Fruit fly (Drosophila melanogaster) whole organism, embryonic: Measurements from ENCODE around the gene CG8907.

Experiments
- BEAF-32 ChIP-seq: fragments of 200-800 bp; sonication (Bioruptor generic); optimal IDR thresholded peaks from 3 replicates; lab custom pipeline; 2017; ENCODE audit warnings: missing biosample characterization, missing genetic modification characterization, mild to moderate bottlenecking, moderate library complexity, missing genetic modification reagents
- CG11456 ChIP-seq: fragments of 200-800 bp; sonication (Bioruptor generic); IDR thresholded peaks from 3 replicates; pipeline ENCODE4 v1.3.6; 2022; ENCODE audit warnings: missing biosample characterization, missing genetic modification characterization
- CG11504 ChIP-seq: fragments of 200-800 bp; sonication (Bioruptor generic); optimal IDR thresholded peaks from 3 replicates; lab custom pipeline; 2019; ENCODE audit warnings: missing biosample characterization, mild to moderate bottlenecking, missing genetic modification characterization, moderate library complexity
- CG12391 ChIP-seq: fragments of 200-800 bp; sonication (Bioruptor generic); optimal IDR thresholded peaks from 3 replicates; lab custom pipeline; 2018; ENCODE audit warnings: missing biosample characterization, mild to moderate bottlenecking, missing genetic modification characterization, moderate library complexity
- CG14441 ChIP-seq: fragments of 200-800 bp; sonication (Bioruptor generic); IDR thresholded peaks from 2 replicates; pipeline ENCODE4 v1.3.6; 2022; ENCODE audit warnings: missing biosample characterization, missing genetic modification characterization
- CG15601 ChIP-seq: fragments of 200-800 bp; sonication (Bioruptor generic); optimal IDR thresholded peaks from 3 replicates; lab custom pipeline; 2019; ENCODE audit warnings: missing biosample characterization, mild to moderate bottlenecking, missing genetic modification characterization, moderate library complexity
- CG2199 ChIP-seq: fragments of 200-800 bp; sonication (Bioruptor generic); IDR thresholded peaks from 3 replicates; pipeline ENCODE4 v1.3.6; 2022; ENCODE audit warnings: missing biosample characterization, missing genetic modification characterization
- CG31388 ChIP-seq: fragments of 200-800 bp; sonication (Bioruptor generic); optimal IDR thresholded peaks from 2 replicates; lab custom pipeline; 2016; ENCODE audit warnings: missing biosample characterization, missing genetic modification characterization
- CG34224 ChIP-seq: fragments of 200-800 bp; sonication (Bioruptor generic); IDR thresholded peaks from 3 replicates; pipeline ENCODE4 v1.3.6; 2022; ENCODE audit warnings: missing biosample characterization, missing genetic modification characterization; ENCODE audit not compliant: partially characterized antibody
- CTCF ChIP-seq: fragments of 200-800 bp; sonication (Bioruptor generic); optimal IDR thresholded peaks from 2 replicates; lab custom pipeline; 2017; ENCODE audit warnings: missing biosample characterization, mild to moderate bottlenecking, missing genetic modification characterization, moderate library complexity
- D19B ChIP-seq: fragments of 200-800 bp; sonication (Bioruptor generic); optimal IDR thresholded peaks from 2 replicates; lab custom pipeline; 2017; ENCODE audit warnings: missing biosample characterization, mild to moderate bottlenecking, missing genetic modification characterization
- Doc3 ChIP-seq: fragments of 200-800 bp; sonication (Bioruptor generic); IDR thresholded peaks from 3 replicates; pipeline ENCODE4 v1.3.6; 2022; ENCODE audit warnings: missing biosample characterization, missing genetic modification characterization; ENCODE audit not compliant: partially characterized antibody
- HLH3B ChIP-seq: fragments of 200-800 bp; sonication (Bioruptor generic); IDR thresholded peaks from 2 replicates; pipeline ENCODE4 v1.3.6; 2022; ENCODE audit warnings: missing biosample characterization, missing genetic modification characterization
- Hr51 ChIP-seq, 2 experiments: fragments of 200-800 bp; sonication (Bioruptor generic); optimal IDR thresholded peaks; 2 replicates in 1 of 2; 3 replicates in 1 of 2; lab custom pipeline; 2016 to 2018; ENCODE audit warnings: missing biosample characterization in 2 of 2, missing genetic modification characterization in 2 of 2, mild to moderate bottlenecking in 1 of 2, moderate library complexity in 1 of 2
- Med ChIP-seq: fragments of 200-800 bp; sonication (Bioruptor generic); peaks from one replicate; lab custom pipeline; 2016; ENCODE audit warnings: missing biosample characterization, missing genetic modification characterization, mild to moderate bottlenecking, inconsistent platforms, moderate library complexity
- Ptx1 ChIP-seq: fragments of 200-800 bp; sonication (Bioruptor generic); IDR thresholded peaks from 2 replicates; pipeline ENCODE4 v1.3.6; 2022; ENCODE audit warnings: missing biosample characterization, missing genetic modification characterization
- Scr ChIP-seq: fragments of 200-800 bp; sonication (Bioruptor generic); IDR thresholded peaks from 2 replicates; pipeline ENCODE4 v1.3.6; 2022; ENCODE audit warnings: missing biosample characterization, missing genetic modification characterization; ENCODE audit not compliant: partially characterized antibody
- Sin3A ChIP-seq: fragments of >200 bp; optimal IDR thresholded peaks from 2 replicates; lab custom pipeline; 2018
- Sox102F ChIP-seq: fragments of 200-800 bp; sonication (Bioruptor generic); optimal IDR thresholded peaks from 2 replicates; lab custom pipeline; 2018; ENCODE audit warnings: missing biosample characterization, mild to moderate bottlenecking, missing genetic modification characterization, moderate library complexity
- Xbp1 ChIP-seq: fragments of 200-800 bp; sonication (Bioruptor generic); optimal IDR thresholded peaks from 3 replicates; lab custom pipeline; 2016; ENCODE audit warnings: missing biosample characterization, mild to moderate bottlenecking, missing genetic modification characterization
- Xrp1 ChIP-seq: fragments of 200-800 bp; sonication (Bioruptor generic); IDR thresholded peaks from 2 replicates; pipeline ENCODE4 v1.3.6; 2022; ENCODE audit warnings: missing biosample characterization, missing genetic modification characterization
- disco-r ChIP-seq: fragments of 200-800 bp; sonication (Bioruptor generic); optimal IDR thresholded peaks from 2 replicates; lab custom pipeline; 2016; ENCODE audit warnings: missing biosample characterization, missing genetic modification characterization
- dmrt99B ChIP-seq: fragments of 200-800 bp; sonication (Bioruptor generic); optimal IDR thresholded peaks from 2 replicates; lab custom pipeline; 2018; ENCODE audit warnings: missing biosample characterization, mild to moderate bottlenecking, missing genetic modification characterization, moderate library complexity
- dysf ChIP-seq: fragments of 200-800 bp; sonication (Bioruptor generic); IDR thresholded peaks from 3 replicates; pipeline ENCODE4 v1.3.6; 2022; ENCODE audit warnings: missing biosample characterization, missing genetic modification characterization
- gem ChIP-seq: fragments of 200-800 bp; sonication (Bioruptor generic); optimal IDR thresholded peaks from 2 replicates; lab custom pipeline; 2019; ENCODE audit warnings: missing biosample characterization, mild to moderate bottlenecking, missing genetic modification characterization, moderate library complexity
- gfzf ChIP-seq: fragments of 200-800 bp; sonication (Bioruptor generic); optimal IDR thresholded peaks from 2 replicates; lab custom pipeline; 2016; ENCODE audit warnings: missing biosample characterization, mild to moderate bottlenecking, missing genetic modification characterization, moderate library complexity
- gsb ChIP-seq: fragments of 200-800 bp; sonication (Bioruptor generic); IDR thresholded peaks from 2 replicates; pipeline ENCODE4 v1.3.6; 2022; ENCODE audit warnings: missing biosample characterization, missing genetic modification characterization
- hkb ChIP-seq, 2 experiments: fragments of 200-800 bp in 1 of 2; fragments of >200 bp in 1 of 2; sonication (Bioruptor generic) in 1 of 2; IDR thresholded peaks in 1 of 2; optimal IDR thresholded peaks in 1 of 2; 2 replicates each; pipeline versions ENCODE4 v1.3.6 to Lab custom; 2017 to 2022; ENCODE audit warnings: missing biosample characterization in 1 of 2, missing genetic modification characterization in 1 of 2
- hth ChIP-seq: fragments of >200 bp; optimal IDR thresholded peaks from 2 replicates; lab custom pipeline; 2017; ENCODE audit warnings: inconsistent platforms
- lbe ChIP-seq: fragments of 200-800 bp; sonication (Bioruptor generic); optimal IDR thresholded peaks from 2 replicates; lab custom pipeline; 2016; ENCODE audit warnings: missing biosample characterization, mild to moderate bottlenecking, missing genetic modification characterization
- luna ChIP-seq: fragments of 200-800 bp; sonication (Bioruptor generic); optimal IDR thresholded peaks from 2 replicates; lab custom pipeline; 2016; ENCODE audit warnings: missing biosample characterization, missing genetic modification characterization
- pan ChIP-seq, 4 experiments: fragments of >200 bp in 3 of 4; fragments of 200-800 bp in 1 of 4; sonication (Bioruptor generic) in 1 of 4; optimal IDR thresholded peaks in 3 of 4; IDR thresholded peaks in 1 of 4; 2 replicates each; pipeline versions ENCODE4 v1.3.6 to Lab custom; 2017 to 2022; ENCODE audit warnings: missing biosample characterization in 2 of 4, missing genetic modification characterization in 2 of 4, mixed read lengths in 1 of 4
- prd ChIP-seq, 3 experiments: fragments of >200 bp in 2 of 3; fragments of 200-800 bp in 1 of 3; sonication (Bioruptor generic) in 1 of 3; optimal IDR thresholded peaks in 2 of 3; IDR thresholded peaks in 1 of 3; 2 replicates in 2 of 3; 3 replicates in 1 of 3; pipeline versions ENCODE4 v1.3.6 to Lab custom; 2017 to 2022; ENCODE audit warnings: missing biosample characterization in 1 of 3, missing genetic modification characterization in 1 of 3
- row ChIP-seq: fragments of 200-800 bp; sonication (Bioruptor generic); IDR thresholded peaks from 3 replicates; pipeline ENCODE4 v1.3.6; 2022; ENCODE audit warnings: missing biosample characterization, missing genetic modification characterization
- salm ChIP-seq: fragments of 200-800 bp; sonication (Bioruptor generic); optimal IDR thresholded peaks from 2 replicates; lab custom pipeline; 2018; ENCODE audit warnings: missing biosample characterization, mild to moderate bottlenecking, missing genetic modification characterization
- seq ChIP-seq: fragments of 200-800 bp; sonication (Bioruptor generic); IDR thresholded peaks from 2 replicates; pipeline ENCODE4 v1.3.6; 2022; ENCODE audit warnings: missing biosample characterization, missing genetic modification characterization
- slbo ChIP-seq: fragments of 200-800 bp; sonication (Bioruptor generic); IDR thresholded peaks from 2 replicates; pipeline ENCODE4 v1.3.6; 2022; ENCODE audit warnings: missing biosample characterization, missing genetic modification characterization
- vvl ChIP-seq: fragments of 200-800 bp; sonication (Bioruptor generic); IDR thresholded peaks from 2 replicates; pipeline ENCODE4 v1.3.6; 2022; ENCODE audit warnings: missing biosample characterization, missing genetic modification characterization
- zfh1 ChIP-seq: fragments of 200-800 bp; sonication (Bioruptor generic); IDR thresholded peaks from 3 replicates; pipeline ENCODE4 v1.3.6; 2022; ENCODE audit warnings: missing biosample characterization, missing genetic modification characterization

The CG8907 gene

dm6 chr3R:16984221-16984620, 23.8 kb upstream of the CG8907 start:
- peak; percentile 13; the same call in 1 of the 3 replicates for TF ChIP-seq CG2199
- no peak for TF ChIP-seq hth (lab: Kevin White, UChicago)
- peak; percentile 98 for TF ChIP-seq CG15601
- TF ChIP-seq CTCF (GFP tag; lab: Kevin White, UChicago): peak; percentile 20

DNA sequence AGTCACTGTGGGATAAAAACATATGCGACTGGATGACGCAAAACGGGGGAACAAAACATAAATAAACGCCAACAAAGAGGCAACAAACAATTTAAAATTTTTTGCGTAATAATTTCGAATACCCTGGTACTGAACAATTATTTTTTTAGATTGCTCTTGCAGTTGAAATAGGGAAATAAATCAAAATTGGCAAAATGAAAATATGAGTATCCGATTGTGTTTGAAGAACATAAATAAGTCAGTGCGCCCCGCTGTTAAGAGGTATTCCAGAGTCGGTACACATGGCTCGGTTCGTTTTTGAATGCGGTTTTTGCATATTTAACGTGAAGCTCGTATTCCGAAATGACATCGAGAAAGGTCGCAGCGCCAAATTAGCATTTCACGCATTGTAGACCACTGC, 22.5 kb upstream of the CG8907 start:
- TF ChIP-seq BEAF-32 (GFP tag; lab: Kevin White, UChicago) (no peak), vvl (GFP tag; lab: Robert Waterston, UW) (peak; percentile 64), seq (no peak), disco-r (GFP tag; lab: Kevin White, UChicago) (no peak), zfh1 (GFP tag; lab: Robert Waterston, UW) (0 out of 3 replicates have a peak, but pooled peaks have one; percentile 19), Med (GFP tag; lab: Kevin White, UChicago) (peak; percentile 78), Sox102F (peak; percentile 26), Scr (GFP tag; lab: Robert Waterston, UW) (no peak), Doc3 (GFP tag; lab: Robert Waterston, UW) (no peak), CG34224 (GFP tag; lab: Robert Waterston, UW) (no peak), Sin3A (no peak), Xrp1 (GFP tag; lab: Robert Waterston, UW) (no peak; the same call in 1 of the 2 replicates), CG11456 (GFP tag; lab: Robert Waterston, UW) (no peak), prd (optimal IDR thresholded peaks at IDR 0.05; lab: Kevin White, UChicago) (no peak), prd (GFP tag; IDR thresholded peaks at IDR 0.05; lab: Robert Waterston, UW) (peak; percentile 37; the same call in 1 of the 3 replicates), Hr51 (GFP tag; optimal IDR thresholded peaks at IDR 0.05; lab: Kevin White, UChicago) (peak in 1 of 2 experiments; percentile 9), dmrt99B (tag; lab: Kevin White, UChicago) (peak; percentile 29), row (peak; percentile 45), CG14441 (GFP tag; lab: Robert Waterston, UW) (peak; percentile 52), gsb (GFP tag; lab: Robert Waterston, UW) (0 out of 2 replicates have a peak, but pooled peaks have one; percentile 14), slbo (GFP tag; lab: Robert Waterston, UW) (peak; percentile 49; the same call in 1 of the 2 replicates), pan (optimal IDR thresholded peaks at IDR 0.05; lab: Kevin White, UChicago) (no peak), pan (GFP tag; optimal IDR thresholded peaks at IDR 0.05 in 1 of 2, IDR thresholded peaks at IDR 0.05 in 1 of 2) (peak in 1 of 2 experiments; percentile 28), lbe (GFP tag; lab: Kevin White, UChicago) (peak; percentile 12), HLH3B (peak; percentile 8; the same call in 1 of the 2 replicates), gem (tag; lab: Kevin White, UChicago) (peak; percentile 19), dysf (0 out of 3 replicates have a peak, but pooled peaks have one; percentile 35), luna (GFP tag; lab: Kevin White, UChicago) (no peak), CG11504 (peak; percentile 18), hkb (optimal IDR thresholded peaks at IDR 0.05; lab: Kevin White, UChicago) (no peak), hkb (GFP tag; IDR thresholded peaks at IDR 0.05; lab: Robert Waterston, UW) (peak; percentile 27; the same call in 1 of the 2 replicates), D19B (GFP tag; lab: Kevin White, UChicago) (peak; percentile 82), salm (tag; lab: Kevin White, UChicago) (no peak), gfzf (GFP tag; lab: Kevin White, UChicago) (no peak), CG12391 (tag; lab: Kevin White, UChicago) (no peak), CG31388 (GFP tag; lab: Kevin White, UChicago) (no peak), Ptx1 (GFP tag; lab: Robert Waterston, UW) (peak; percentile 26; the same call in 1 of the 2 replicates), Xbp1 (GFP tag; lab: Kevin White, UChicago) (peak; percentile 4)
- TF ChIP-seq, all 482 proteins: peak for 21
